Fruit fly (Drosophila melanogaster): ENCODE results near the gene Eip75B.

dm6 chr3L:17928106-17928505 lies 136.4 kb downstream of the Eip75B start:
- TF ChIP-seq CG8478 (optimal IDR thresholded peaks at IDR 0.05) (no peak), CTCF (optimal IDR thresholded peaks at IDR 0.05) (no peak)
